Fruit fly (Drosophila melanogaster) whole organism, embryonic: ENCODE results near the gene LysS.

Source experiments
- Atf6 ChIP-seq: fragments of 200-800 bp; sonication (Bioruptor generic); IDR thresholded peaks from 2 replicates; pipeline ENCODE4 v1.3.6; 2022; ENCODE audit warnings: missing biosample characterization, missing genetic modification characterization
- CG10543 ChIP-seq: fragments of 200-800 bp; sonication (Bioruptor generic); optimal IDR thresholded peaks from 3 replicates; lab custom pipeline; 2017; ENCODE audit warnings: missing biosample characterization, mild to moderate bottlenecking, missing genetic modification characterization, moderate library complexity
- CG12155 ChIP-seq: fragments of 200-800 bp; sonication (Bioruptor generic); optimal IDR thresholded peaks from 3 replicates; lab custom pipeline; 2016; ENCODE audit warnings: missing biosample characterization, missing genetic modification characterization
- CG13624 ChIP-seq: fragments of 200-800 bp; sonication (Bioruptor generic); optimal IDR thresholded peaks from 2 replicates; lab custom pipeline; 2016; ENCODE audit warnings: missing biosample characterization, missing genetic modification characterization
- CG14014 ChIP-seq: fragments of 200-800 bp; sonication (Bioruptor generic); IDR thresholded peaks from 2 replicates; pipeline ENCODE4 v1.3.6; 2022; ENCODE audit warnings: missing biosample characterization, missing genetic modification characterization
- CG31441 ChIP-seq: fragments of 200-800 bp; sonication (Bioruptor generic); IDR thresholded peaks from 2 replicates; pipeline ENCODE4 v1.3.6; 2022; ENCODE audit warnings: missing biosample characterization, missing genetic modification characterization
- CG4707 ChIP-seq: fragments of 200-800 bp; sonication (Bioruptor generic); optimal IDR thresholded peaks from 2 replicates; lab custom pipeline; 2018; ENCODE audit warnings: missing biosample characterization, mild to moderate bottlenecking, missing genetic modification characterization, moderate library complexity
- CG5180 ChIP-seq: fragments of 200-800 bp; sonication (Bioruptor generic); optimal IDR thresholded peaks from 3 replicates; lab custom pipeline; 2017; ENCODE audit warnings: missing biosample characterization, missing genetic modification characterization, mild to moderate bottlenecking, moderate library complexity, missing genetic modification reagents
- CG6254 ChIP-seq: fragments of 200-800 bp; sonication (Bioruptor generic); optimal IDR thresholded peaks from 3 replicates; lab custom pipeline; 2017; ENCODE audit warnings: mild to moderate bottlenecking, missing biosample characterization, missing genetic modification reagents, missing genetic modification characterization
- CG6683 ChIP-seq: fragments of 200-800 bp; sonication (Bioruptor generic); optimal IDR thresholded peaks from 2 replicates; lab custom pipeline; 2017; ENCODE audit warnings: missing biosample characterization, mild to moderate bottlenecking, missing genetic modification characterization, missing genetic modification reagents
- Deaf1 ChIP-seq: fragments of 200-800 bp; optimal IDR thresholded peaks from 3 replicates; lab custom pipeline; 2019; ENCODE audit warnings: missing biosample characterization, mild to moderate bottlenecking, missing genetic modification characterization, moderate library complexity
- E2f2 ChIP-seq: fragments of 200-800 bp; sonication (Bioruptor generic); IDR thresholded peaks from 2 replicates; pipeline ENCODE4 v1.3.6; 2022; ENCODE audit warnings: missing biosample characterization, missing genetic modification characterization
- GATAe ChIP-seq: fragments of 200-800 bp; sonication (Bioruptor generic); conservative IDR thresholded peaks from 2 replicates; pipeline ENCODE4 v1.3.6; 2022; ENCODE audit warnings: missing biosample characterization, missing genetic modification characterization
- Gug ChIP-seq: fragments of 200-800 bp; sonication (Bioruptor generic); IDR thresholded peaks from 4 replicates; pipeline ENCODE4 v1.3.6; 2022; ENCODE audit warnings: missing biosample characterization, missing genetic modification characterization
- HLH3B ChIP-seq: fragments of 200-800 bp; sonication (Bioruptor generic); IDR thresholded peaks from 2 replicates; pipeline ENCODE4 v1.3.6; 2022; ENCODE audit warnings: missing biosample characterization, missing genetic modification characterization
- HLH4C ChIP-seq: fragments of 200-800 bp; sonication (Bioruptor generic); IDR thresholded peaks from 3 replicates; pipeline ENCODE4 v1.3.6; 2022; ENCODE audit warnings: missing biosample characterization, missing genetic modification characterization; ENCODE audit not compliant: partially characterized antibody
- HmgZ ChIP-seq: fragments of 200-800 bp; sonication (Bioruptor generic); optimal IDR thresholded peaks from 2 replicates; lab custom pipeline; 2018; ENCODE audit warnings: missing biosample characterization, mild to moderate bottlenecking, missing genetic modification characterization
- Kr ChIP-seq: fragments of 200-800 bp; sonication (Bioruptor generic); optimal IDR thresholded peaks from 2 replicates; lab custom pipeline; 2017; ENCODE audit warnings: missing biosample characterization, mild to moderate bottlenecking, missing genetic modification characterization
- Lim3 ChIP-seq: fragments of 200-800 bp; sonication (Bioruptor generic); IDR thresholded peaks from 2 replicates; pipeline ENCODE4 v1.3.6; 2022; ENCODE audit warnings: missing biosample characterization, missing genetic modification characterization
- PHDP ChIP-seq: fragments of 200-800 bp; sonication (Bioruptor generic); optimal IDR thresholded peaks from 3 replicates; lab custom pipeline; 2018; ENCODE audit warnings: missing biosample characterization, mild to moderate bottlenecking, missing genetic modification characterization, moderate library complexity
- Stat92E ChIP-seq, 3 experiments: fragments of >200 bp in 2 of 3; fragments of 200-800 bp in 1 of 3; sonication (Bioruptor generic) in 1 of 3; optimal IDR thresholded peaks; 2 replicates each; lab custom pipeline; 2017 to 2019; ENCODE audit warnings: missing biosample characterization in 3 of 3, missing genetic modification characterization in 3 of 3, mild to moderate bottlenecking in 1 of 3, moderate library complexity in 1 of 3
- aop ChIP-seq: fragments of 200-800 bp; sonication (Bioruptor generic); IDR thresholded peaks from 2 replicates; pipeline ENCODE4 v1.3.6; 2022; ENCODE audit warnings: missing biosample characterization, missing genetic modification characterization
- bigmax ChIP-seq: fragments of 200-800 bp; sonication (Bioruptor generic); optimal IDR thresholded peaks from 2 replicates; lab custom pipeline; 2018; ENCODE audit warnings: missing biosample characterization, mild to moderate bottlenecking, missing genetic modification characterization
- cato ChIP-seq: fragments of 200-800 bp; sonication (Bioruptor generic); optimal IDR thresholded peaks from 2 replicates; lab custom pipeline; 2016; ENCODE audit warnings: missing biosample characterization, missing genetic modification characterization, borderline replicate concordance
- dmrt11E ChIP-seq: fragments of 200-800 bp; sonication (Bioruptor generic); optimal IDR thresholded peaks from 3 replicates; lab custom pipeline; 2018; ENCODE audit warnings: missing biosample characterization, mild to moderate bottlenecking, missing genetic modification characterization, moderate library complexity
- exex ChIP-seq: fragments of 200-800 bp; sonication (Bioruptor generic); optimal IDR thresholded peaks from 4 replicates; lab custom pipeline; 2018; ENCODE audit warnings: missing biosample characterization, mild to moderate bottlenecking, missing genetic modification characterization, moderate library complexity
- fd102C ChIP-seq: fragments of 200-800 bp; sonication (Bioruptor generic); optimal IDR thresholded peaks from 2 replicates; lab custom pipeline; 2018; ENCODE audit warnings: missing biosample characterization, mild to moderate bottlenecking, missing genetic modification characterization, moderate library complexity
- gfzf ChIP-seq: fragments of 200-800 bp; sonication (Bioruptor generic); optimal IDR thresholded peaks from 2 replicates; lab custom pipeline; 2016; ENCODE audit warnings: missing biosample characterization, mild to moderate bottlenecking, missing genetic modification characterization, moderate library complexity
- grn ChIP-seq: fragments of 200-800 bp; sonication (Bioruptor generic); optimal IDR thresholded peaks from 3 replicates; lab custom pipeline; 2017; ENCODE audit warnings: missing biosample characterization, missing genetic modification characterization
- h ChIP-seq: fragments of >200 bp; optimal IDR thresholded peaks from 2 replicates; lab custom pipeline; 2017
- kah ChIP-seq: fragments of 200-800 bp; sonication (Bioruptor generic); optimal IDR thresholded peaks from 2 replicates; lab custom pipeline; 2018; ENCODE audit warnings: missing biosample characterization, mild to moderate bottlenecking, missing genetic modification characterization
- sug ChIP-seq: fragments of 200-800 bp; optimal IDR thresholded peaks from 2 replicates; lab custom pipeline; 2019; ENCODE audit warnings: missing biosample characterization, mild to moderate bottlenecking, missing genetic modification characterization, moderate library complexity
- unpg ChIP-seq: fragments of 200-800 bp; sonication (Bioruptor generic); optimal IDR thresholded peaks from 3 replicates; lab custom pipeline; 2018; ENCODE audit warnings: missing biosample characterization, mild to moderate bottlenecking, missing genetic modification characterization, moderate library complexity

The LysS gene

DNA sequence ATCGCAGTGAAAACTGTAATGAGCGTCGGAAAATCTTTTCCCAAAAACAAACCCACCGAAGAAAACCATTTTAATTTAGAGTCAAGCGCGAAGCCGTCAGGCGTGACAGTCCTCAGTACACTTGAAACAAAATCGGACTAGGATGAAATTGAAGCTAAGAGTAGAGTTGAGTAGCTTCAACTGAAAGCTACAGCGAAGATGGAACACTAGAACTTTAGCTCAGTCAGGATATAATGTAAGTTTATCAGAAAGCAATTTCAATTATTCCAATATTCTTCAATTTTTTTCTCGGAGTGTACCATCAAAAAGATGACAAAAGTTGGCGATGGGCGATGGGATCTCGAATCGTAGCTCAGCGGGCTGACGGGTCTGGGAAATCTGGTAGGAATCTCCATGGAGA is 11.1 kb upstream of the LysS start (continued):
- TF ChIP-seq cato (GFP tag; lab: Kevin White, UChicago) (no peak), CG12155 (no peak), CG14014 (GFP tag; lab: Robert Waterston, UW) (no peak)
- TF ChIP-seq, all 482 proteins: peak for 152

DNA sequence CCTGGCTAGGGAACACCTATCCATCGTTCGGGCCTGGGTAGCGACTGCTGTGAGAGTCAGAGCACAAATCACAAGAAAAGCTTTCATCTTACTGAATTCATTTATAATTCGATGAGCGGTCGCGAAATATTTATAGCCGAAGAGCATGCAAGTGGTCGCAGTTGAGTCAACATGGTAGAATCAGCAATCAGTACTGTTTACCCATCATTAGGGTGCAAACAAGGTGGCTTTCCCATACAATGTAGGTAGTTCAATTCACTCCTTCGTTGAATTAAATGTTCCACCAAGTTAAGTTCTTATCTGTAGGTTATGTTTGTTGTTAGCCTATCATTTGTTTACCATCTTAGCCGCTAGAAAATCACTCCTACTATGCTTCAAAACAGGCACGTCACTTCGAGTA is 9.0 kb upstream of the LysS start, which contains the start of gene LysP:
Gene LysP, minus strand, starts transcription at position 101 of the 400 bp plus-strand sequence.
- TF ChIP-seq CG6254 (GFP tag; lab: Kevin White, UChicago) (no peak), exex (peak; percentile 15), h (no peak), fd102C (GFP tag; lab: Kevin White, UChicago) (no peak), CG4707 (GFP tag; lab: Kevin White, UChicago) (no peak), gfzf (no peak), grn (GFP tag; lab: Kevin White, UChicago) (peak; percentile 43), GATAe (GFP tag; lab: Robert Waterston, UW) (no peak), CG5180 (GFP tag; lab: Kevin White, UChicago) (no peak), CG6683 (GFP tag; lab: Kevin White, UChicago) (no peak), CG13624 (no peak)

DNA sequence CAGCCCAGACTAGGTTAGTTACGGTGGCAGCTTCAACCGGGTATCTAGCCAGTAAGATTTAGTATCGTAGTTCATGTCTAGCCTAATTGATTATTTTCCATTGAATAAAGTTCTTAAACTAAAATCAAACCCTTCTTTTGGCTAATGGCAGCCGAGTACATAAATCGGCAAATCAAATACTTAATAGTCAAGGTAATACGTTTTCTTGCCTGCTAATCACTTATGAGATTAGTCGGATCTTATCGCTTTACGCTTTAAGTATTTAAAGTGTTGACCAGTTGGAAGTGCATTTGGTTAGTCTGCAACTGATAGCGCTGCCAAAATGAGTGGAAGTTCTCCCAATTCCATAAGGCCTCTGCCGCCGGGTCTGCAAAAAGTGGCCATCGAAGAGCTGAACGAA is 5.0 kb downstream of the LysS start, which contains the start of gene CG33965:
Gene CG33965, plus strand, starts transcription at position 301 of the 400 bp plus-strand sequence.
- TF ChIP-seq Atf6 (GFP tag; lab: Robert Waterston, UW) (no peak), exex (peak; percentile 65)
- TF ChIP-seq, all 482 proteins: peak for 1

DNA sequence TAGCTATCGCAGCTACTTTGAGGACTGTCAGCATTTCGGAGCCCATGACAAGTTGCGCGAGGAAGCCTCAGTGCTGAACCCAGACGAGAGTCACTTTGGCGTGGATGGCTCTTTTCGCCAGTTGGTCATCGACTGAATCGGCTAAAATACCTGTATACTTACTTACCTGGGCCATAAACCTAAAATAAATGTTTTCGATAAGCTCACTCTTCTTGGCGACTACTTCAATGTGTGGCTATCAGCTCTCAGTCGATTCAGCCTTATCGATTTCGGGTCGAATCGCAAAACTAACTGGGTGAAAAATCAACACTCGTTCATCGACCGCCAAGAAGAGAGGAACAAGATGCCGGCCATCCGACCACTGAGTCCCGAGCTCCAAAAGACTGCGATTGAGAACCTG is 6.3 kb downstream of the LysS start, which contains the start of gene CG33966:
Gene CG33966, plus strand, starts transcription at position 301 of the 400 bp plus-strand sequence.
- TF ChIP-seq Gug, result no peak
- TF ChIP-seq Stat92E (GFP tag; optimal IDR thresholded peaks at IDR 0.05; lab: Kevin White, UChicago), result no peak
- TF ChIP-seq dmrt11E (tag; lab: Kevin White, UChicago), result no peak
- peak; percentile 36 for TF ChIP-seq sug
- TF ChIP-seq PHDP (tag; lab: Kevin White, UChicago), result no peak
- peak; percentile 2 for TF ChIP-seq Deaf1 (tag; lab: Kevin White, UChicago)
- TF ChIP-seq unpg (GFP tag; lab: Kevin White, UChicago), result no peak
- TF ChIP-seq E2f2, result no peak
- TF ChIP-seq HLH3B, result no peak
- TF ChIP-seq HLH4C (GFP tag; lab: Robert Waterston, UW), result no peak
- no peak for TF ChIP-seq Lim3 (GFP tag; lab: Robert Waterston, UW)
- TF ChIP-seq bigmax (GFP tag; lab: Kevin White, UChicago), result no peak
- peak; percentile 22 for TF ChIP-seq HmgZ (tag; lab: Kevin White, UChicago)
- peak; percentile 43 for TF ChIP-seq exex

DNA sequence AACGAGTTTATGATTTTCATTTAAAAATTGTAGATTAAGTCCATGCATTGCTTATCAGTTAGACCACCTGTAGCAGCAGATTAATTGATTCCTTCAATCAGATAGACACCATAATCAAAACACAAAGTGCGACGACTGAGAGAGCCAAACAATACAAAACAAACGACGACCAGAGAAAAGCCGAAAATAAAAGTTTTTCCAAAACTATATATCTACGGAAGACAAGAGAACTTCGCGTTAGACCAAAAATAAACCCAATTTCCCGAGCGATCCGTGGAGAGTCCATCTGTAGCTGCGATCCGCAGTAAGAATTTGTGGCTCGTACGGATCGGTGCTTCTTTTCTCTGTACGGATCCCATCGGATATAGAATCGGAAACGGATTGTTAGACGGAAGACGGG is 7.9 kb downstream of the LysS start, which contains the start of gene galene:
Gene galene, plus strand, starts transcription at position 301 of the 400 bp plus-strand sequence.
- TF ChIP-seq sug (peak; percentile 65), CG10543 (peak; percentile 8), Deaf1 (tag; lab: Kevin White, UChicago) (peak; percentile 70), CG31441 (no peak), aop (GFP tag; lab: Robert Waterston, UW) (peak; percentile 16; the same call in 1 of the 2 replicates), kah (GFP tag; lab: Kevin White, UChicago) (peak; percentile 8), Kr (GFP tag; lab: Kevin White, UChicago) (no peak)
- TF ChIP-seq, all 482 proteins: peak for 5
